Fruit fly (Drosophila melanogaster) whole organism, prepupa: ENCODE data around the gene CG31924.
A peak's percentile ranks its signal among the peaks of the same experiment; 100 is the strongest.

ENCODE experiments used
- Blimp-1 ChIP-seq: fragments of 200-800 bp; sonication (Bioruptor generic); optimal IDR thresholded peaks from 3 replicates; lab custom pipeline; 2017; ENCODE audit warnings: missing biosample characterization, missing genetic modification characterization, mild to moderate bottlenecking, moderate library complexity, missing genetic modification reagents
- CG10631 ChIP-seq: fragments of 200-800 bp; sonication (Bioruptor generic); optimal IDR thresholded peaks from 2 replicates; lab custom pipeline; 2016; ENCODE audit warnings: missing biosample characterization, missing genetic modification characterization
- CG10669 ChIP-seq: fragments of 200-800 bp; sonication (Bioruptor generic); optimal IDR thresholded peaks from 3 replicates; lab custom pipeline; 2018; ENCODE audit warnings: missing biosample characterization, mild to moderate bottlenecking, missing genetic modification characterization, moderate library complexity
- CG15336 ChIP-seq: fragments of 200-800 bp; sonication (Bioruptor generic); IDR thresholded peaks from 2 replicates; pipeline ENCODE4 v1.3.6; 2022; ENCODE audit warnings: missing biosample characterization, missing genetic modification characterization
- CG1621 ChIP-seq: fragments of 200-800 bp; sonication (Bioruptor generic); optimal IDR thresholded peaks from 3 replicates; lab custom pipeline; 2018; ENCODE audit warnings: missing biosample characterization, mild to moderate bottlenecking, missing genetic modification characterization
- CG3032 ChIP-seq: fragments of 200-800 bp; optimal IDR thresholded peaks from 2 replicates; lab custom pipeline; 2019; ENCODE audit warnings: missing biosample characterization, mild to moderate bottlenecking, missing genetic modification characterization, moderate library complexity
- CG31627 ChIP-seq: fragments of 200-800 bp; sonication (Bioruptor generic); optimal IDR thresholded peaks from 3 replicates; lab custom pipeline; 2016; ENCODE audit warnings: missing biosample characterization, missing genetic modification characterization
- CG32006 ChIP-seq: fragments of 200-800 bp; sonication (Bioruptor generic); optimal IDR thresholded peaks from 3 replicates; lab custom pipeline; 2017; ENCODE audit warnings: missing biosample characterization, mild to moderate bottlenecking, missing genetic modification characterization
- CG3919 ChIP-seq: fragments of 200-800 bp; sonication (Bioruptor generic); optimal IDR thresholded peaks from 3 replicates; lab custom pipeline; 2016; ENCODE audit warnings: missing biosample characterization, missing genetic modification characterization
- CG4318 ChIP-seq: fragments of 200-800 bp; sonication (Bioruptor generic); optimal IDR thresholded peaks from 3 replicates; lab custom pipeline; 2017; ENCODE audit warnings: missing biosample characterization, mild to moderate bottlenecking, missing genetic modification characterization
- CG6163 ChIP-seq: fragments of 200-800 bp; sonication (Bioruptor generic); IDR thresholded peaks from 3 replicates; pipeline ENCODE4 v1.3.6; 2022; ENCODE audit warnings: missing biosample characterization, missing genetic modification characterization
- CG6792 ChIP-seq: fragments of 200-800 bp; sonication (Bioruptor generic); optimal IDR thresholded peaks from 3 replicates; lab custom pipeline; 2016; ENCODE audit warnings: missing biosample characterization, missing genetic modification characterization
- CG6808 ChIP-seq: fragments of 200-800 bp; sonication (Bioruptor generic); optimal IDR thresholded peaks from 3 replicates; lab custom pipeline; 2017; ENCODE audit warnings: missing biosample characterization, missing genetic modification characterization, mild to moderate bottlenecking, moderate library complexity, missing genetic modification reagents
- CG6854 ChIP-seq: fragments of 200-800 bp; sonication (Bioruptor generic); optimal IDR thresholded peaks from 2 replicates; lab custom pipeline; 2017; ENCODE audit warnings: missing biosample characterization, mild to moderate bottlenecking, missing genetic modification characterization
- CG8119 ChIP-seq: fragments of 200-800 bp; sonication (Bioruptor generic); IDR thresholded peaks from 3 replicates; pipeline ENCODE4 v1.3.6; 2022; ENCODE audit warnings: missing biosample characterization, missing genetic modification characterization
- Eip75B ChIP-seq: fragments of 200-800 bp; sonication (Bioruptor generic); optimal IDR thresholded peaks from 3 replicates; lab custom pipeline; 2016; ENCODE audit warnings: missing biosample characterization, missing genetic modification characterization
- Eip78C ChIP-seq: fragments of 200-800 bp; sonication (Bioruptor generic); peaks from one replicate; lab custom pipeline; 2016; ENCODE audit warnings: missing biosample characterization, missing genetic modification characterization
- Eip93F ChIP-seq: fragments of 200-800 bp; sonication (Bioruptor generic); optimal IDR thresholded peaks from 2 replicates; lab custom pipeline; 2016; ENCODE audit warnings: missing biosample characterization, mild to moderate bottlenecking, missing genetic modification characterization
- Ets21C ChIP-seq: fragments of 200-800 bp; sonication (Bioruptor generic); optimal IDR thresholded peaks from 3 replicates; lab custom pipeline; 2016; ENCODE audit warnings: missing biosample characterization, missing genetic modification characterization
- Ets96B ChIP-seq: fragments of 200-800 bp; optimal IDR thresholded peaks from 2 replicates; lab custom pipeline; 2019; ENCODE audit warnings: missing biosample characterization, mild to moderate bottlenecking, missing genetic modification characterization, moderate library complexity
- Hr39 ChIP-seq: fragments of 200-800 bp; sonication (Bioruptor generic); optimal IDR thresholded peaks from 2 replicates; lab custom pipeline; 2016; ENCODE audit warnings: missing biosample characterization, missing genetic modification characterization
- Hr4 ChIP-seq: fragments of 200-800 bp; sonication (Bioruptor generic); optimal IDR thresholded peaks from 3 replicates; lab custom pipeline; 2016; ENCODE audit warnings: missing biosample characterization, missing genetic modification characterization
- Met ChIP-seq: fragments of 200-800 bp; sonication (Bioruptor generic); optimal IDR thresholded peaks from 3 replicates; lab custom pipeline; 2016; ENCODE audit warnings: missing biosample characterization, missing genetic modification characterization
- OdsH ChIP-seq: fragments of 200-800 bp; sonication (Bioruptor generic); optimal IDR thresholded peaks from 3 replicates; lab custom pipeline; 2016; ENCODE audit warnings: missing biosample characterization, missing genetic modification characterization
- Smox ChIP-seq: fragments of 200-800 bp; sonication (Bioruptor generic); optimal IDR thresholded peaks from 3 replicates; lab custom pipeline; 2016; ENCODE audit warnings: missing biosample characterization, missing genetic modification characterization
- achi ChIP-seq: fragments of 200-800 bp; sonication (Bioruptor generic); optimal IDR thresholded peaks from 3 replicates; lab custom pipeline; 2016; ENCODE audit warnings: missing biosample characterization, missing genetic modification characterization
- acj6 ChIP-seq: fragments of 200-800 bp; sonication (Bioruptor generic); optimal IDR thresholded peaks from 3 replicates; lab custom pipeline; 2016; ENCODE audit warnings: missing biosample characterization, missing genetic modification characterization
- cyc ChIP-seq: fragments of 200-800 bp; sonication (Bioruptor generic); optimal IDR thresholded peaks from 3 replicates; lab custom pipeline; 2016; ENCODE audit warnings: missing biosample characterization, missing genetic modification characterization
- dac ChIP-seq: fragments of 200-800 bp; sonication (Bioruptor generic); optimal IDR thresholded peaks from 2 replicates; lab custom pipeline; 2017; ENCODE audit warnings: missing biosample characterization, mild to moderate bottlenecking, missing genetic modification characterization
- dsx ChIP-seq: fragments of 200-800 bp; optimal IDR thresholded peaks from 3 replicates; lab custom pipeline; 2019; ENCODE audit warnings: missing biosample characterization, mild to moderate bottlenecking, missing genetic modification characterization, moderate library complexity; ENCODE audit not compliant: poor library complexity, severe bottlenecking
- eg ChIP-seq: fragments of 200-800 bp; sonication (Bioruptor generic); IDR thresholded peaks from 3 replicates; pipeline ENCODE4 v1.3.6; 2022; ENCODE audit warnings: missing biosample characterization, missing genetic modification characterization
- fd59A ChIP-seq: fragments of 200-800 bp; sonication (Bioruptor generic); optimal IDR thresholded peaks from 2 replicates; lab custom pipeline; 2017; ENCODE audit warnings: missing biosample characterization, mild to moderate bottlenecking, missing genetic modification characterization, missing genetic modification reagents
- fd85E ChIP-seq: fragments of 200-800 bp; sonication (Bioruptor generic); optimal IDR thresholded peaks from 3 replicates; lab custom pipeline; 2016; ENCODE audit warnings: missing biosample characterization, missing genetic modification characterization
- fkh ChIP-seq: fragments of 200-800 bp; sonication (Bioruptor generic); optimal IDR thresholded peaks from 3 replicates; lab custom pipeline; 2017; ENCODE audit warnings: missing biosample characterization, mild to moderate bottlenecking, missing genetic modification characterization, moderate library complexity
- lz ChIP-seq: fragments of 200-800 bp; sonication (Bioruptor generic); optimal IDR thresholded peaks from 3 replicates; lab custom pipeline; 2016; ENCODE audit warnings: missing biosample characterization, missing genetic modification characterization
- net ChIP-seq: fragments of 200-800 bp; sonication (Bioruptor generic); optimal IDR thresholded peaks from 3 replicates; lab custom pipeline; 2016; ENCODE audit warnings: missing biosample characterization, missing genetic modification characterization
- pdm3 ChIP-seq: fragments of 200-800 bp; sonication (Bioruptor generic); optimal IDR thresholded peaks from 3 replicates; lab custom pipeline; 2016; ENCODE audit warnings: missing biosample characterization, missing genetic modification characterization
- salr ChIP-seq, 2 experiments: fragments of 200-800 bp; sonication (Bioruptor generic); optimal IDR thresholded peaks; 3 replicates each; lab custom pipeline; 2016 to 2018; ENCODE audit warnings: missing biosample characterization in 2 of 2, missing genetic modification characterization in 2 of 2, mild to moderate bottlenecking in 1 of 2
- spab ChIP-seq: fragments of 200-800 bp; sonication (Bioruptor generic); optimal IDR thresholded peaks from 2 replicates; lab custom pipeline; 2017; ENCODE audit warnings: missing biosample characterization, mild to moderate bottlenecking, missing genetic modification characterization, missing genetic modification reagents
- svp ChIP-seq: fragments of 200-800 bp; sonication (Bioruptor generic); peaks from one replicate; lab custom pipeline; 2016; ENCODE audit warnings: missing biosample characterization, missing genetic modification characterization
- topi ChIP-seq: fragments of 200-800 bp; sonication (Bioruptor generic); optimal IDR thresholded peaks from 3 replicates; lab custom pipeline; 2016; ENCODE audit warnings: missing biosample characterization, missing genetic modification characterization
- vri ChIP-seq: fragments of 200-800 bp; sonication (Bioruptor generic); optimal IDR thresholded peaks from 3 replicates; lab custom pipeline; 2016; ENCODE audit warnings: missing biosample characterization, mild to moderate bottlenecking, missing genetic modification characterization

CG31924 gene

DNA sequence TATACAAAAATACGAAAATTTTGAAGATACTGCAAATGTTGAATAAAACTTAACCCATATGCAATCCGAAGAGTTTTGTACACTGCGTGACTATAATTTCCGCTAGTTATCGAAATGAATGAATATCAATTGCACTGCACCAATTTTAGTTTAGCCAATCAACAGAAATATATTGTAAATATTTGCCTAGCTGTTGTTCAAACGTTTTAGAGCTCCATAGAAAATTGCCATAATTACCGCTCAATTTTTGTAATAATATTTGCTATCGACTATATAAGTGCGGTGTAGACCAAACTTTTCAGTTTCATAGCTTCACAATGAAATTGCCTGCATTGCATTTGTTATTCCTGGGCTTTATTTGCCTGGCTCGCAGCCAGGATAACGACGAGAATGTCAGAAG lies 25.9 kb downstream of the CG31924 start, which contains the start of gene a5:
Gene a5, plus strand, starts transcription at position 301 of the 400 bp plus-strand sequence.
- no peak for TF ChIP-seq net (GFP tag; lab: Kevin White, UChicago)
- no peak for TF ChIP-seq CG8119
- TF ChIP-seq CG6163 (GFP tag; lab: Robert Waterston, UW): no peak
- no peak for TF ChIP-seq Eip75B (GFP tag; lab: Kevin White, UChicago)
- TF ChIP-seq topi: no peak
- TF ChIP-seq Met (GFP tag; lab: Kevin White, UChicago): no peak
- TF ChIP-seq dsx (GFP tag; lab: Kevin White, UChicago): no peak
- TF ChIP-seq fkh (GFP tag; lab: Kevin White, UChicago): no peak
- no peak for TF ChIP-seq Eip93F (GFP tag; lab: Kevin White, UChicago)
- TF ChIP-seq CG1621: no peak
- TF ChIP-seq CG4318 (GFP tag; lab: Kevin White, UChicago): no peak
- TF ChIP-seq OdsH (GFP tag; lab: Kevin White, UChicago): no peak
- no peak for TF ChIP-seq CG15336 (GFP tag; lab: Robert Waterston, UW)

DNA sequence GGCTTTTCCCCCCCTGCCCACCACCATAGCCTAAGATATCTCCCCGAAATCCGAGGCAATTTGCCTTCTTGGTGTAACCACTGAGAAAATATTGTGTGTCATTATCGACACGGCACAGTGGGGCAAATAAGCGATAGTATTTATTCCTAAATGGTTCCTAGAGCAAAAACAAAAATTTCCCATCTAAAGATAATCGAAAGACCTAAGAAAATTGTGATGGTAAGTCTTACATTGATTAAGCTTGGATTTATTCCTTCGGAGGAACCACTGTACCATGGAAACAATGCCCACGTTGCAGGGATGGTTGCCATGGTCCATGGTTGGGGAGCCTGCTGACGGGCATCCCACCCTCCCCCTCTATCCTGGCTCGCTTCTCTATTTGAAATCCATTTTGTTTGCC lies 38.3 kb downstream of the CG31924 start:
- peak; percentile 41 for TF ChIP-seq Eip78C (GFP tag; lab: Kevin White, UChicago)
- no peak for TF ChIP-seq CG10669 (GFP tag; lab: Kevin White, UChicago)
- TF ChIP-seq Ets21C (GFP tag; lab: Kevin White, UChicago): no peak
- TF ChIP-seq fd85E: no peak
- TF ChIP-seq OdsH (GFP tag; lab: Kevin White, UChicago): peak; percentile 2
- TF ChIP-seq eg (GFP tag; lab: Robert Waterston, UW): no peak
- TF ChIP-seq svp (GFP tag; lab: Kevin White, UChicago): no peak
- TF ChIP-seq Hr4 (GFP tag; lab: Kevin White, UChicago): no peak
- no peak for TF ChIP-seq CG3032
- TF ChIP-seq, all 60 proteins: peak for 2

DNA sequence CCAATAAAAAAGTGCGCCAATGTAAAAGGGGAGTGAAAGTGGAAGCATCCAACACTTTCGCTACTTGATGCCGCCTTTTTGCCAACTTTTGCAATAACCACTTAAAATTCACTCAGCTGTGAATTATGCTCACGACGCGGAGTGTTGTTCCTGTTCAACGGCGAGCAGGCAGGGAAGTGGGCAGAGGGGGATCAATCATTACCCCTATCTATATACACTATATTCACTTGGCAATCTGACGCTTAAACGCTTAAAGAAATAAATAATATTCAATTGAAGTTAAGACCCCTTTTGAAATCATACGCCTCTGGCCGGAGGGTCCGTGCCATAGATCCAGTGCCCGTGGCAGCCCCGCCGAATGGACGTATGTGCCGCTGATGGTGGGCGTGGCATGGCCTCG lies 39.4 kb downstream of the CG31924 start:
- TF ChIP-seq Ets96B: peak; percentile 8
- peak; percentile 61 for TF ChIP-seq CG6163 (GFP tag; lab: Robert Waterston, UW)
- no peak for TF ChIP-seq fkh (GFP tag; lab: Kevin White, UChicago)
- TF ChIP-seq CG3919 (GFP tag; lab: Kevin White, UChicago): peak; percentile 8
- TF ChIP-seq topi: no peak
- peak; percentile 18 for TF ChIP-seq CG32006 (GFP tag; lab: Kevin White, UChicago)
- TF ChIP-seq achi (GFP tag; lab: Kevin White, UChicago): no peak
- TF ChIP-seq Met (GFP tag; lab: Kevin White, UChicago): no peak
- no peak for TF ChIP-seq CG6808 (GFP tag; lab: Kevin White, UChicago)
- TF ChIP-seq Hr39 (GFP tag; lab: Kevin White, UChicago): no peak
- TF ChIP-seq acj6 (GFP tag; lab: Kevin White, UChicago): no peak
- TF ChIP-seq Eip93F (GFP tag; lab: Kevin White, UChicago): no peak
- TF ChIP-seq dac (GFP tag; lab: Kevin White, UChicago): no peak
- peak; percentile 70 for TF ChIP-seq eg (GFP tag; lab: Robert Waterston, UW)
- no peak for TF ChIP-seq Blimp-1 (GFP tag; lab: Kevin White, UChicago)
- peak; percentile 15 for TF ChIP-seq CG3032
- TF ChIP-seq Hr4 (GFP tag; lab: Kevin White, UChicago): peak; percentile 7
- TF ChIP-seq net (GFP tag; lab: Kevin White, UChicago): no peak
- peak; percentile 8 for TF ChIP-seq CG10669 (GFP tag; lab: Kevin White, UChicago)
- TF ChIP-seq Eip78C (GFP tag; lab: Kevin White, UChicago): peak; percentile 63
- TF ChIP-seq CG1621: no peak
- no peak for TF ChIP-seq fd85E
- no peak for TF ChIP-seq fd59A (GFP tag; lab: Kevin White, UChicago)
- TF ChIP-seq Eip75B (GFP tag; lab: Kevin White, UChicago): no peak
- no peak for TF ChIP-seq spab (GFP tag; lab: Kevin White, UChicago)
- no peak for TF ChIP-seq CG6792 (GFP tag; lab: Kevin White, UChicago)

DNA sequence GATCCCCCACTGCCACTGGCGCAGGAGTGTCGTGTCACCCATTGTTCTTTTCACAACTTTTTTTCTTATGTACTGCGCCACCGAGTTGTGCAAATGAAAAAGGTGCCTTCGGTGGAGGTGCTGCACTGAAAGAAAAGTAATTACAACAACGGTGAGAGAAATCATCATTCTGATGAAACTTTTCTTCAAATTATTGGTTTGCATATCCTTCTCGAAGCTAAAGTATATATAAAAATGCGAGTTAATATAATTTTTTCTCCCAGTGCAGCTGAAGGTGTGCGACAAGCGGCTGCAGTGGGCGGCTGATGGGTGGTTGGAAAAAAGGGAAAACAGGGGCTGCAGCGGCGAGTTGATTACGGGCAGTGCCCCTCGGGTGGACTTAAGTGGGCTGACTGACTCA lies 42.4 kb downstream of the CG31924 start:
- TF ChIP-seq CG10631 (peak; percentile 59), achi (GFP tag; lab: Kevin White, UChicago) (peak; percentile 36), dac (GFP tag; lab: Kevin White, UChicago) (no peak), CG8119 (peak; percentile 42; the same call in 1 of the 3 replicates), CG6808 (GFP tag; lab: Kevin White, UChicago) (peak; percentile 35), CG31627 (GFP tag; lab: Kevin White, UChicago) (peak; percentile 30), Eip75B (GFP tag; lab: Kevin White, UChicago) (peak; percentile 40), Hr4 (GFP tag; lab: Kevin White, UChicago) (peak; percentile 36), Smox (peak; percentile 21), CG6854 (no peak), Met (GFP tag; lab: Kevin White, UChicago) (peak; percentile 40), CG15336 (GFP tag; lab: Robert Waterston, UW) (0 out of 2 replicates have a peak, but pooled peaks have one; percentile 34), cyc (GFP tag; lab: Kevin White, UChicago) (peak; percentile 20), lz (GFP tag; lab: Kevin White, UChicago) (peak; percentile 52), CG6163 (GFP tag; lab: Robert Waterston, UW) (peak; percentile 65), vri (GFP tag; lab: Kevin White, UChicago) (no peak), CG3032 (peak; percentile 30), CG4318 (GFP tag; lab: Kevin White, UChicago) (no peak), dsx (GFP tag; lab: Kevin White, UChicago) (peak; percentile 50), salr (GFP tag; optimal IDR thresholded peaks at IDR 0.05; lab: Kevin White, UChicago) (no peak), pdm3 (peak; percentile 36), Eip93F (GFP tag; lab: Kevin White, UChicago) (no peak)
